Worm (Caenorhabditis elegans) whole organism, L2 larva: Measurements from ENCODE around the gene usip-1.

Experiments
- ZK546.5 ChIP-seq: sonication (generic microtip); optimal IDR thresholded peaks from 2 replicates; lab custom pipeline; 2017; ENCODE audit warnings: missing biosample characterization, missing genetic modification characterization
- mbf-1 ChIP-seq: sonication (generic microtip); optimal IDR thresholded peaks from 2 replicates; lab custom pipeline; 2017; ENCODE audit warnings: missing biosample characterization, missing genetic modification characterization
- sma-9 ChIP-seq, 2 experiments: fragments of 150-350 bp in 1 of 2; sonication (generic microtip) in 1 of 2; optimal IDR thresholded peaks; 2 replicates each; lab custom pipeline; 2014 to 2016; ENCODE audit warnings: missing genetic modification characterization in 2 of 2, mild to moderate bottlenecking in 1 of 2, missing biosample characterization in 1 of 2, missing compliant biosample characterization in 1 of 2, missing genetic modification reagents in 1 of 2, moderate library complexity in 1 of 2

DNA sequence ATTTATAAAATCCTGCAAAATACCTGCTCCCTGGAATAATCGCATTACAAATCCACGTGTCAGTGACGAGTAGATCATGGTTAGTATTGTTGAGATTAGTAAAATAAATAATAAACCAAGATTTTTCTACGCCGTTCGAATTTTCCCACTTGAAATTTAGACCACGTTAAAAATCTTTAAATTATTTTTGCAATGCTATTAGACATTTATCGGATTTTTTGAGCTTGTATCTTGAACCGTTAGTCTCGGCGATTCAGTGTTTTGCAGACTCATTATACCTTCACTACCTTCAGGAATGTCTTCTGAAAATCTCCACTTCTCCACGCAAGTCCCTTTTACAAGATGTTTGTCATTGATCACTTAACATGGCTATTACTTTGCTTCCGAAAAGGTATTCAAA, 21.8 kb downstream of the usip-1 start, which contains the start of gene C27A7.5:
- TF ChIP-seq ZK546.5 (tag; lab: Kevin White, UChicago), result no peak
- no peak for TF ChIP-seq mbf-1 (tag; lab: Kevin White, UChicago)
- no peak for TF ChIP-seq sma-9 (GFP tag; optimal IDR thresholded peaks at IDR 0.05; lab: Kevin White, UChicago)
- TF ChIP-seq sma-9 (tag; optimal IDR thresholded peaks at IDR 0.05; lab: Kevin White, UChicago), result no peak
